Fruit fly (Drosophila melanogaster): ENCODE measurements around the gene Sc2.

DNA sequence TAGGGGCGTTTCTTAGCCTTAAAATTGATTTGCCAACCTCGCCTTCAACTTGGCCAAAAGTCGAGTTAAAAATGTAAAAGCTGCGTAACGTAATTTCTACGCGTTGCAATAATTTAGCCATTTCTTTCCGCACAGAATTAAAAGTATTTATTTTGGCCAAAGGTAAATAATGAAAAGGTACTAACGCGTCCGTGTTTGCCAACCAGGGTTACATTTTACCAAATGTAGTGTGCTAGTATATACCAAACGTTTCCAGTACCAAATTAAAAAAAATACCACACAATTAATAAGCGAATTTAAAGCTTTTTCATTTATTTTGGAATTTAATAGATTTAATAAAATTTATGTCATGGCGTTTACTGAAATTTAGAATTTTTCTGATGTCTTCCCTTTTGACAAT lies 4.3 kb upstream of the Sc2 start, which contains the start of gene Ccz1:
- TF ChIP-seq CG8478 (optimal IDR thresholded peaks at IDR 0.05) (no peak), EcR (GFP tag; optimal IDR thresholded peaks at IDR 0.05) (no peak), usp (GFP tag; optimal IDR thresholded peaks at IDR 0.05) (no peak)
